Worm (Caenorhabditis elegans): ENCODE results near the gene F08F8.7.

DNA sequence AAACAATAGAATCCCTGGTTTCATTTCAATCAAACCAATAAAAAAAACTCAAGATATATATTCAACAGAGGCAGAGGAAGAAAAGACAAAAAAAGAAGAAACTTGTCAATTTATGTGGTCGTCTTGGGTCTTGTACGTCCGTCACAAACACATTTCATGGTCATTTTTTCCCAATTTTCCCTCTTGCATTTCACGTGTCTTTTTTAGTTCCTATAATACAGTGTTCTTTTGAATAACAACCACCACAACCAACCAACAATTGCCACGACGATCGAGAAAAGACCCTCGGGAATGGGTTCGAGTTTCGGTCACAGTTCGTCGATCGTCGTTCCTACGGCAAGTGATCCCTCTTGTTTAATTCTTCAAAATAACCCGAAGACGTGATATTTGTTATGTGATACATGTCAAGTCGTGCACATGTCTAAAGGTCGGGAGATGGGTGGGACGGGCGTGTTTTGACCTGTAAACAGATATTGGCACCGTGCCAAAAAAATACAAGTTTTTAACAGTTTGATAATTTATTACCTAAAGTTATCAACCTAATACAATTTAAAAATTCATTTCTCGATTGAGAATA is 50.8 kb downstream of the F08F8.7 start:
- no peak for TF ChIP-seq nhr-237 (tag; optimal IDR thresholded peaks at IDR 0.05)
- TF ChIP-seq nfya-1 (tag; optimal IDR thresholded peaks at IDR 0.05; ENCODE audit: insufficient read depth), result no peak
- no peak for TF ChIP-seq ama-1 (optimal IDR thresholded peaks at IDR 0.05)
- no peak for TF ChIP-seq unc-62 (GFP tag; optimal IDR thresholded peaks at IDR 0.05)
- no peak for TF ChIP-seq hmg-11 (tag; optimal IDR thresholded peaks at IDR 0.05)
- no peak for TF ChIP-seq fkh-10 (GFP tag; optimal IDR thresholded peaks at IDR 0.05)
- no peak for TF ChIP-seq elt-2 (tag; optimal IDR thresholded peaks at IDR 0.05)
- no peak for TF ChIP-seq ceh-16 (tag; optimal IDR thresholded peaks at IDR 0.05)
- no peak for TF ChIP-seq ZK546.5 (tag; optimal IDR thresholded peaks at IDR 0.05)
- no peak for TF ChIP-seq R02D3.7 (tag; optimal IDR thresholded peaks at IDR 0.05)
- TF ChIP-seq ztf-4 (tag; optimal IDR thresholded peaks at IDR 0.05), result no peak
- no peak for TF ChIP-seq sea-2 (GFP tag; optimal IDR thresholded peaks at IDR 0.05)
- TF ChIP-seq nhr-12 (tag; optimal IDR thresholded peaks at IDR 0.05), result no peak
